Worm (Caenorhabditis elegans) whole organism, L1 larva: ENCODE results near the gene F11D11.3.

Source experiments
- C16A3.4 ChIP-seq: fragments of 150-350 bp; optimal IDR thresholded peaks from 2 replicates; lab custom pipeline; 2014; ENCODE audit warnings: missing biosample characterization, missing genetic modification characterization
- C34B4.2 ChIP-seq: sonication (generic microtip); optimal IDR thresholded peaks from 2 replicates; lab custom pipeline; 2017; ENCODE audit warnings: mild to moderate bottlenecking, missing genetic modification characterization, missing compliant biosample characterization
- alr-1 ChIP-seq: fragments of 200-800 bp; sonication (Bioruptor generic); optimal IDR thresholded peaks from 2 replicates; lab custom pipeline; 2018; ENCODE audit warnings: borderline replicate concordance, mild to moderate bottlenecking, missing genetic modification characterization, missing compliant biosample characterization
- aly-2 ChIP-seq: fragments of 150-350 bp; optimal IDR thresholded peaks from 2 replicates; lab custom pipeline; 2014; ENCODE audit warnings: missing biosample characterization, missing genetic modification characterization
- blmp-1 ChIP-seq: fragments of 150-350 bp; optimal IDR thresholded peaks from 2 replicates; lab custom pipeline; 2014; ENCODE audit warnings: missing biosample characterization, missing genetic modification characterization
- ceh-63 ChIP-seq: fragments of 200-800 bp; sonication (Bioruptor generic); optimal IDR thresholded peaks from 2 replicates; lab custom pipeline; 2018; ENCODE audit warnings: mild to moderate bottlenecking, missing genetic modification characterization, missing compliant biosample characterization
- ceh-8 ChIP-seq: fragments of 200-800 bp; sonication (Bioruptor generic); optimal IDR thresholded peaks from 2 replicates; lab custom pipeline; 2018; ENCODE audit warnings: mild to moderate bottlenecking, missing genetic modification characterization, moderate library complexity, missing compliant biosample characterization
- ceh-82 ChIP-seq, 3 experiments: fragments of 150-350 bp in 1 of 3; sonication (generic microtip) in 2 of 3; optimal IDR thresholded peaks; 2 replicates each; lab custom pipeline; 2014 to 2017; ENCODE audit warnings: missing biosample characterization in 3 of 3, missing genetic modification characterization in 3 of 3
- dsc-1 ChIP-seq: sonication (generic microtip); optimal IDR thresholded peaks from 2 replicates; lab custom pipeline; 2016; ENCODE audit warnings: mild to moderate bottlenecking, missing genetic modification characterization, missing compliant biosample characterization
- efl-1 ChIP-seq, 4 experiments: fragments of 150-350 bp; optimal IDR thresholded peaks in 3 of 4; peaks in 1 of 4; 1 replicate in 1 of 4; 2 replicates in 3 of 4; lab custom pipeline; 2014; ENCODE audit warnings: missing biosample characterization in 2 of 4, missing genetic modification characterization in 2 of 4, missing genetic modification reagents in 2 of 4
- elt-2 ChIP-seq: sonication (generic microtip); optimal IDR thresholded peaks from 2 replicates; lab custom pipeline; 2016; ENCODE audit warnings: missing genetic modification characterization, mild to moderate bottlenecking, inconsistent platforms, missing compliant biosample characterization, missing genetic modification reagents
- ets-5 ChIP-seq: fragments of 200-800 bp; sonication (Bioruptor generic); IDR thresholded peaks from 2 replicates; pipeline ENCODE4 v1.3.6; 2022; ENCODE audit warnings: missing genetic modification characterization, missing compliant biosample characterization
- fkh-10 ChIP-seq: sonication (generic microtip); optimal IDR thresholded peaks from 2 replicates; lab custom pipeline; 2017; ENCODE audit warnings: missing biosample characterization, missing genetic modification reagents, missing genetic modification characterization
- fkh-8 ChIP-seq: sonication (generic microtip); optimal IDR thresholded peaks from 2 replicates; lab custom pipeline; 2016; ENCODE audit warnings: mild to moderate bottlenecking, missing genetic modification characterization, missing compliant biosample characterization
- jun-1 ChIP-seq: fragments of 150-350 bp; optimal IDR thresholded peaks from 2 replicates; lab custom pipeline; 2014; ENCODE audit warnings: missing biosample characterization, missing genetic modification reagents, missing genetic modification characterization
- lin-13 ChIP-seq: fragments of 150-350 bp; optimal IDR thresholded peaks from 2 replicates; lab custom pipeline; 2014; ENCODE audit warnings: missing biosample characterization, missing genetic modification reagents, missing genetic modification characterization
- lir-3 ChIP-seq: sonication (generic microtip); optimal IDR thresholded peaks from 2 replicates; lab custom pipeline; 2016; ENCODE audit warnings: mild to moderate bottlenecking, missing genetic modification characterization, moderate library complexity, missing compliant biosample characterization; ENCODE audit not compliant: poor library complexity
- mdl-1 ChIP-seq, 2 experiments: fragments of 150-350 bp; optimal IDR thresholded peaks; 2 replicates each; lab custom pipeline; 2014 to 2017; ENCODE audit warnings: missing biosample characterization in 2 of 2, missing genetic modification characterization in 2 of 2, inconsistent platforms in 1 of 2
- mep-1 ChIP-seq: fragments of 150-350 bp; optimal IDR thresholded peaks from 2 replicates; lab custom pipeline; 2014; ENCODE audit warnings: missing biosample characterization, missing genetic modification characterization
- nhr-237 ChIP-seq: fragments of 150-350 bp; optimal IDR thresholded peaks from 2 replicates; lab custom pipeline; 2014; ENCODE audit warnings: missing biosample characterization, missing genetic modification characterization
- nhr-28 ChIP-seq: fragments of 150-350 bp; optimal IDR thresholded peaks from 2 replicates; lab custom pipeline; 2014; ENCODE audit warnings: missing biosample characterization, missing genetic modification characterization
- nhr-47 ChIP-seq: sonication (generic microtip); optimal IDR thresholded peaks from 2 replicates; lab custom pipeline; 2016; ENCODE audit warnings: mild to moderate bottlenecking, missing genetic modification characterization, moderate library complexity, missing compliant biosample characterization
- nhr-76 ChIP-seq: sonication (generic microtip); optimal IDR thresholded peaks from 2 replicates; lab custom pipeline; 2017; ENCODE audit warnings: missing biosample characterization, missing genetic modification characterization
- nhr-77 ChIP-seq: fragments of 150-350 bp; optimal IDR thresholded peaks from 2 replicates; lab custom pipeline; 2014; ENCODE audit warnings: missing biosample characterization, missing genetic modification characterization
- pag-3 ChIP-seq: sonication (generic microtip); optimal IDR thresholded peaks from 2 replicates; lab custom pipeline; 2017; ENCODE audit warnings: missing genetic modification characterization, mild to moderate bottlenecking, missing compliant biosample characterization, antibody characterized with exemption, borderline replicate concordance; ENCODE audit not compliant: insufficient read depth
- pqm-1 ChIP-seq: sonication (generic microtip); optimal IDR thresholded peaks from 3 replicates; lab custom pipeline; 2017; ENCODE audit warnings: missing biosample characterization, missing genetic modification characterization
- skn-1 ChIP-seq: fragments of 150-350 bp; optimal IDR thresholded peaks from 2 replicates; lab custom pipeline; 2014; ENCODE audit warnings: missing biosample characterization, missing genetic modification characterization
- sox-4 ChIP-seq: sonication (generic microtip); optimal IDR thresholded peaks from 2 replicates; lab custom pipeline; 2016; ENCODE audit warnings: missing genetic modification characterization, missing compliant biosample characterization
- unc-98 ChIP-seq: fragments of 200-800 bp; sonication (Bioruptor generic); IDR thresholded peaks from 2 replicates; pipeline ENCODE4 v1.3.6; 2022; ENCODE audit warnings: missing genetic modification characterization, missing compliant biosample characterization
- vab-15 ChIP-seq: sonication (generic microtip); optimal IDR thresholded peaks from 2 replicates; lab custom pipeline; 2017; ENCODE audit warnings: missing genotype, mild to moderate bottlenecking, missing genetic modification characterization, missing compliant biosample characterization
- zip-4 ChIP-seq: fragments of 200-800 bp; sonication (Bioruptor generic); optimal IDR thresholded peaks from 2 replicates; lab custom pipeline; 2018; ENCODE audit warnings: mild to moderate bottlenecking, missing genetic modification characterization, moderate library complexity, missing compliant biosample characterization
- ztf-4 ChIP-seq: fragments of 150-350 bp; optimal IDR thresholded peaks from 2 replicates; lab custom pipeline; 2014; ENCODE audit warnings: missing biosample characterization, missing genetic modification characterization

The F11D11.3 gene

DNA sequence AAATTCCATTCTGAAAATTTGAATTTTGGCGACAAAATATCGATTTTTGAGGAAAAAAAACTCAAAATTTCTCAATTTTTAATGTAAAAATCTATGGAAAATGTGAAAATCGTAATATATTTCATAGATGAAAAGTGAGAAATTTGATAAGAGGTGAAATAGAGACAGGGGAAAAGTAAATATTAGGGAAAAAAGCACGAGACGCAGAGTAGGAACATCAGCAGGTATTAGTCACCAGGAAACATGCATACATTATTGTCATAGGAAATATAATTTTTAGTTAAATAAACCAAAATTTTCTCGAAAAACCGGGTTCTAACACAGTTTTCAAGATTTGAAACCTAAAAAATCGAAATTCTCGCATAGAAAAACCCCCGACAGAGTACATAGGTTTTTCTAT, 40.7 kb upstream of the F11D11.3 start, which contains the start of gene nhr-170:
TSS of gene nhr-170 (minus strand) at position 16 of the 400 bp plus-strand sequence.
- TF ChIP-seq elt-2 (no peak), ceh-82 (tag; optimal IDR thresholded peaks at IDR 0.05; lab: Kevin White, UChicago) (no peak), mep-1 (tag; lab: Kevin White, UChicago) (no peak), lir-3 (tag; lab: Kevin White, UChicago) (no peak), C34B4.2 (tag; lab: Kevin White, UChicago) (no peak), alr-1 (tag; lab: Kevin White, UChicago) (no peak), mdl-1 (tag; optimal IDR thresholded peaks at IDR 0.05; lab: Kevin White, UChicago) (no peak), unc-98 (no peak), pqm-1 (tag; lab: Kevin White, UChicago) (no peak), ceh-8 (GFP tag; lab: Kevin White, UChicago) (no peak), C16A3.4 (tag; lab: Kevin White, UChicago) (no peak), ceh-63 (GFP tag; lab: Kevin White, UChicago) (no peak), skn-1 (tag; lab: Kevin White, UChicago) (no peak), jun-1 (tag; lab: Kevin White, UChicago) (no peak)

DNA sequence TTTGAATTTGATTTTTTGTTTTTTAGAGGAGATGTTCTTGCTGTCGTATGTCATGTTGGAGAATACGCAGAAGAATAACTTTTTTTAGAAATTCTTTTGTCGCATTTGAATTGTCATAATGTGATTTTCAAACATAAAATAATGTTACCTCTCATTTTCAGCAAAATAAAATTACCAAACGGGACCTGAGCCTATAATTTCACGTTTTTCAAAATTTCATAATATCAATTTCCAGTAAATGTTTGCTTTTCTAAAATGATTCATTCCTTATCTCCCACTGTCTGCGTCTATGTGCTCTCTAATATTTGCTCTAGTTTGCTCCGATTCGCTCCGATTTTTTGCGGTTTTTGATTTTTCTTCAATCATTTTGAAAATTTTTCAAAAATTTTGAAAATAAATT, 30.6 kb upstream of the F11D11.3 start, which contains the start of gene nhr-231:
TSS of gene nhr-231 (plus strand) at position 301 of the 400 bp plus-strand sequence.
- no peak for TF ChIP-seq pag-3 (tag; lab: Kevin White, UChicago)
- no peak for TF ChIP-seq sox-4
- TF ChIP-seq lin-13 (GFP tag; lab: Kevin White, UChicago) = no peak
- TF ChIP-seq aly-2 (tag; lab: Kevin White, UChicago) = no peak
- no peak for TF ChIP-seq nhr-28 (tag; lab: Kevin White, UChicago)
- TF ChIP-seq nhr-237 (tag; lab: Kevin White, UChicago) = no peak
- no peak for TF ChIP-seq ztf-4
- TF ChIP-seq nhr-77 (tag; lab: Kevin White, UChicago) = no peak

DNA sequence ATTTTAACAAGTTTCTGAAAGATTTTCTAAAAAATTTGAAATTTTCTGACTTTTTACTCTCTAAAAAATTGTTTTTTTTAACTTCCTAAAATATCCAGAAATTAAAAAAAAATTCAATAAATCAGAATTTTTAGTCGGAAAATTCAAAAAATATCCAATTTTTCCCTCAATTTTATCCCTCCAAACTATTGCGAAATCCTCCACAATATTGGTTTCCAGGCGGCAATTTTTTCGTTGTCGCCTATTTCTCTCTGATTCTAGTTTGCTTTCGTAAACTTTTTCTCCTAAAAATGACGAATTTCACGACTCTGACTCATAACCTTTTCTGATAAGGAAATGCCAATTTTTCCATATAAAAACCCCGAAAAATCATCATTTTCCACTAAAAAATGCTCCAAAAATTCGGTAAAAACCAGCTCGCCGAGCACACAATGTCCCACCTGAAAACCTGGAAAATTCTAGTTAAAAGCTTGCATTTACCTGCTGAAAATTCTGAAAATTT, 27.4 kb upstream of the F11D11.3 start, which contains the start of gene Y17D7B.2:
TSS of gene Y17D7B.2 (plus strand) at position 323 of the 502 bp plus-strand sequence.
- no peak for TF ChIP-seq mep-1 (tag; lab: Kevin White, UChicago)
- TF ChIP-seq ceh-82 (tag; optimal IDR thresholded peaks at IDR 0.05; lab: Kevin White, UChicago) = no peak
- no peak for TF ChIP-seq pqm-1 (tag; lab: Kevin White, UChicago)
- peak; percentile 36 for TF ChIP-seq zip-4 (GFP tag; lab: Kevin White, UChicago)
- no peak for TF ChIP-seq ets-5 (GFP tag; lab: Robert Waterston, UW)

DNA sequence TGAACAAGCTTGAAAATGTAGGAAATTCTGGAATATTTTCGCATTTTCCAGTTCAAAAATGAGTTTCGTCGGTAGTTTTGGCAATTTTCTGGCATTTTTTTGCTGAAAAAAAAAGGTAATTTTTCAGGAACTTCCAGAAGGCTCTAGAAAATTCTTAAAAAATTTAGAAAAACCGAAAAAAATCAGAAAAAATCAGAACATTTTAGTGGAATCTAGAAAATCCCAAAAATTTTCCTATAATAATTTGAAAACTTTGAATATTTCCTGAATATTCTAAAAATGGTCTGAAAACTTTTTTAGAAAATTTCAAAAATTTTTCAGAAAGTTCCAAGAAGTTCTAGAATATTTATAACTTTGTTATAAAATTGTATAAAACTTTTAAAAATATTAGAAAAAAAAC, 26.6 kb upstream of the F11D11.3 start, which contains the start of gene Y17D7B.3:
TSS of gene Y17D7B.3 (minus strand) at position 101 of the 400 bp plus-strand sequence.
- no peak for TF ChIP-seq nhr-77 (tag; lab: Kevin White, UChicago)
- TF ChIP-seq fkh-10 (GFP tag; lab: Kevin White, UChicago) = no peak
- no peak for TF ChIP-seq mep-1 (tag; lab: Kevin White, UChicago)

DNA sequence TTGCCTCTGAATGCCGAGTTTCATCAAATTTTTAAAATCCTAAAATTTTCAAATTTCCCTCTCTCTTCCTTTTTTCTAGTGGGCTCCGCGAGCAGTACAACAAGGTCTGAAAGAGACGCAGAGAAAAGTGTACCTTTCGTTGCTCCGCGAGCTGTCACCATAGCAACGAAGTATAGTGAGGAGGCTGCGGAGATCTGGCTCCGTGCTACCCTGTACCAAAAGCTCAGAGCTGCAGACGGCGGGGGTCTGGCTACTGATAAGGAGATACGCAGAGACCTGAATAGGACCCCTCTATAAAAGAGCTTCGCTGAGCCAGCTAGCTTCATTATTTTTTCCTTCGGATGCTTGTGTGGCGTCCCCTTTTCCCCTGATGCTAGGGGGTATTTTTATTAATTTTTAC, 23.4 kb upstream of the F11D11.3 start, which contains the start of gene Y17D7B.10:
TSS of gene Y17D7B.10 (plus strand) at position 243 of the 400 bp plus-strand sequence.
- TF ChIP-seq efl-1 (optimal IDR thresholded peaks at IDR 0.05; lab: Kevin White, UChicago) (no peak), efl-1 (GFP tag; optimal IDR thresholded peaks at IDR 0.05 in 1 of 2; lab: Kevin White, UChicago) (peak in 1 of 2 experiments; percentile 89), vab-15 (tag; lab: Kevin White, UChicago) (no peak), dsc-1 (peak; percentile 25), nhr-47 (tag; lab: Kevin White, UChicago) (peak; percentile 35), blmp-1 (tag; lab: Kevin White, UChicago) (no peak), fkh-8 (tag; lab: Kevin White, UChicago) (peak; percentile 64), sox-4 (peak; percentile 1), nhr-76 (no peak)
